Worm (Caenorhabditis elegans) whole organism, late embryonic: ENCODE data around the gene srh-236.

Experiments used
- C38D4.7 ChIP-seq: fragments of 200-800 bp; sonication (Bioruptor generic); optimal IDR thresholded peaks from 2 replicates; lab custom pipeline; 2018; ENCODE audit warnings: mild to moderate bottlenecking, missing genetic modification characterization, moderate library complexity, missing compliant biosample characterization
- F13H6.1 ChIP-seq: sonication (generic microtip); optimal IDR thresholded peaks from 2 replicates; lab custom pipeline; 2016; ENCODE audit warnings: missing genetic modification characterization, missing compliant biosample characterization
- T23F11.4 ChIP-seq: fragments of 200-800 bp; sonication (Bioruptor generic); optimal IDR thresholded peaks from 2 replicates; lab custom pipeline; 2018; ENCODE audit warnings: mild to moderate bottlenecking, missing genetic modification characterization, missing compliant biosample characterization
- ahr-1 ChIP-seq: sonication (generic microtip); optimal IDR thresholded peaks from 2 replicates; lab custom pipeline; 2016; ENCODE audit warnings: missing genetic modification characterization, missing compliant biosample characterization
- ama-1 ChIP-seq: fragments of 150-350 bp; optimal IDR thresholded peaks from 2 replicates; lab custom pipeline; 2014
- ceh-14 ChIP-seq: sonication (generic microtip); optimal IDR thresholded peaks from 2 replicates; lab custom pipeline; 2016; ENCODE audit warnings: missing genotype, missing genetic modification characterization, missing compliant biosample characterization
- ceh-18 ChIP-seq: sonication (generic microtip); optimal IDR thresholded peaks from 2 replicates; lab custom pipeline; 2016; ENCODE audit warnings: missing genetic modification characterization, missing compliant biosample characterization
- ceh-19 ChIP-seq: fragments of 200-800 bp; sonication (Bioruptor generic); optimal IDR thresholded peaks from 2 replicates; lab custom pipeline; 2018; ENCODE audit warnings: mild to moderate bottlenecking, missing genetic modification characterization, missing compliant biosample characterization
- ceh-22 ChIP-seq: sonication (generic microtip); optimal IDR thresholded peaks from 2 replicates; lab custom pipeline; 2017; ENCODE audit warnings: missing biosample characterization, missing genetic modification characterization
- ceh-24 ChIP-seq: sonication (generic microtip); optimal IDR thresholded peaks from 2 replicates; lab custom pipeline; 2016; ENCODE audit warnings: mild to moderate bottlenecking, missing genetic modification characterization, missing compliant biosample characterization
- ceh-34 ChIP-seq: sonication (generic microtip); optimal IDR thresholded peaks from 2 replicates; lab custom pipeline; 2016; ENCODE audit warnings: mild to moderate bottlenecking, missing genetic modification characterization, missing compliant biosample characterization
- ceh-45 ChIP-seq: fragments of 200-800 bp; sonication (Bioruptor generic); IDR thresholded peaks from 2 replicates; pipeline ENCODE4 v1.3.6; 2022; ENCODE audit warnings: missing genetic modification reagents, missing genetic modification characterization, missing compliant biosample characterization
- ceh-6 ChIP-seq: fragments of 200-800 bp; sonication (Bioruptor generic); optimal IDR thresholded peaks from 2 replicates; lab custom pipeline; 2018; ENCODE audit warnings: mild to moderate bottlenecking, missing genetic modification characterization, missing compliant biosample characterization
- dve-1 ChIP-seq: sonication (generic microtip); optimal IDR thresholded peaks from 2 replicates; lab custom pipeline; 2017; ENCODE audit warnings: antibody characterized with exemption, mild to moderate bottlenecking, missing genetic modification characterization, missing compliant biosample characterization
- elt-4 ChIP-seq: sonication (generic microtip); optimal IDR thresholded peaks from 2 replicates; lab custom pipeline; 2016; ENCODE audit warnings: missing genetic modification characterization, missing compliant biosample characterization
- ets-4 ChIP-seq: sonication (generic microtip); optimal IDR thresholded peaks from 2 replicates; lab custom pipeline; 2016; ENCODE audit warnings: missing genetic modification characterization, missing compliant biosample characterization
- fax-1 ChIP-seq: sonication (generic microtip); optimal IDR thresholded peaks from 2 replicates; lab custom pipeline; 2016; ENCODE audit warnings: missing genotype, missing genetic modification characterization, missing compliant biosample characterization
- fkh-10 ChIP-seq: fragments of 150-350 bp; optimal IDR thresholded peaks from 2 replicates; lab custom pipeline; 2014; ENCODE audit warnings: missing biosample characterization, missing genetic modification reagents, missing genetic modification characterization
- fkh-6 ChIP-seq: sonication (generic microtip); optimal IDR thresholded peaks from 2 replicates; lab custom pipeline; 2016; ENCODE audit warnings: missing genetic modification characterization, missing compliant biosample characterization
- gmeb-2 ChIP-seq: sonication (generic microtip); optimal IDR thresholded peaks from 2 replicates; lab custom pipeline; 2016; ENCODE audit warnings: missing genetic modification characterization, inconsistent platforms, missing compliant biosample characterization
- hlh-8 ChIP-seq: sonication (generic microtip); optimal IDR thresholded peaks from 2 replicates; lab custom pipeline; 2016; ENCODE audit warnings: missing genotype, missing genetic modification characterization, missing compliant biosample characterization
- lin-11 ChIP-seq: fragments of 200-800 bp; sonication (Bioruptor generic); optimal IDR thresholded peaks from 2 replicates; lab custom pipeline; 2018; ENCODE audit warnings: mild to moderate bottlenecking, missing genetic modification characterization, missing compliant biosample characterization
- madf-2 ChIP-seq: sonication (generic microtip); optimal IDR thresholded peaks from 2 replicates; lab custom pipeline; 2017; ENCODE audit warnings: missing genetic modification characterization, missing compliant biosample characterization
- mec-3 ChIP-seq: sonication (generic microtip); optimal IDR thresholded peaks from 2 replicates; lab custom pipeline; 2016; ENCODE audit warnings: borderline replicate concordance, missing genetic modification characterization, missing compliant biosample characterization
- nfya-1 ChIP-seq: sonication (generic microtip); optimal IDR thresholded peaks from 2 replicates; lab custom pipeline; 2017; ENCODE audit warnings: missing genetic modification characterization, mild to moderate bottlenecking, missing compliant biosample characterization, antibody characterized with exemption, moderate library complexity
- pag-3 ChIP-seq: sonication (generic microtip); optimal IDR thresholded peaks from 2 replicates; lab custom pipeline; 2016; ENCODE audit warnings: missing compliant biosample characterization, missing genetic modification characterization, borderline replicate concordance
- pax-1 ChIP-seq: fragments of 150-350 bp; optimal IDR thresholded peaks from 2 replicates; lab custom pipeline; 2014; ENCODE audit warnings: missing biosample characterization, missing genetic modification characterization
- pha-2 ChIP-seq: sonication (generic microtip); optimal IDR thresholded peaks from 2 replicates; lab custom pipeline; 2017; ENCODE audit warnings: mild to moderate bottlenecking, missing genetic modification characterization, missing compliant biosample characterization
- pha-4 ChIP-seq: fragments of 150-350 bp; optimal IDR thresholded peaks from 2 replicates; lab custom pipeline; 2018; ENCODE audit warnings: missing biosample characterization, missing genetic modification reagents, missing genetic modification characterization
- pqm-1 ChIP-seq: sonication (generic microtip); optimal IDR thresholded peaks from 2 replicates; lab custom pipeline; 2016; ENCODE audit warnings: missing genetic modification characterization, missing compliant biosample characterization
- pros-1 ChIP-seq: fragments of 150-350 bp; optimal IDR thresholded peaks from 2 replicates; lab custom pipeline; 2014; ENCODE audit warnings: missing biosample characterization, missing genetic modification reagents, missing genetic modification characterization
- ref-2 ChIP-seq: sonication (generic microtip); optimal IDR thresholded peaks from 2 replicates; lab custom pipeline; 2016; ENCODE audit warnings: missing genetic modification characterization, missing compliant biosample characterization
- sdc-2 ChIP-seq: sonication (generic microtip); optimal IDR thresholded peaks from 2 replicates; lab custom pipeline; 2016; ENCODE audit warnings: missing genotype, missing genetic modification characterization, missing compliant biosample characterization
- sox-2 ChIP-seq: fragments of 200-800 bp; sonication (Bioruptor generic); IDR thresholded peaks from 2 replicates; pipeline ENCODE4 v1.3.6; 2022; ENCODE audit warnings: missing genetic modification reagents, missing genetic modification characterization, missing compliant biosample characterization
- sox-4 ChIP-seq: sonication (generic microtip); optimal IDR thresholded peaks from 2 replicates; lab custom pipeline; 2017; ENCODE audit warnings: mild to moderate bottlenecking, missing genetic modification characterization, inconsistent platforms, missing compliant biosample characterization
- ttx-3 ChIP-seq: sonication (generic microtip); optimal IDR thresholded peaks from 2 replicates; lab custom pipeline; 2016; ENCODE audit warnings: missing genetic modification reagents, missing genetic modification characterization, missing compliant biosample characterization
- unc-3 ChIP-seq, 2 experiments: fragments of 200-800 bp in 1 of 2; sonication (Bioruptor generic) in 1 of 2; sonication (generic microtip) in 1 of 2; conservative IDR thresholded peaks in 1 of 2; optimal IDR thresholded peaks in 1 of 2; 2 replicates each; pipeline versions ENCODE4 v1.3.6 to Lab custom; 2016 to 2022; ENCODE audit warnings: missing compliant biosample characterization in 2 of 2, missing genetic modification characterization in 2 of 2, missing genetic modification reagents in 1 of 2
- unc-42 ChIP-seq: sonication (generic microtip); optimal IDR thresholded peaks from 2 replicates; lab custom pipeline; 2016; ENCODE audit warnings: missing genotype, missing genetic modification characterization, missing compliant biosample characterization
- unc-55 ChIP-seq: sonication (generic microtip); optimal IDR thresholded peaks from 2 replicates; lab custom pipeline; 2017; ENCODE audit warnings: missing biosample characterization, missing genetic modification reagents, missing genetic modification characterization

The srh-236 gene

DNA sequence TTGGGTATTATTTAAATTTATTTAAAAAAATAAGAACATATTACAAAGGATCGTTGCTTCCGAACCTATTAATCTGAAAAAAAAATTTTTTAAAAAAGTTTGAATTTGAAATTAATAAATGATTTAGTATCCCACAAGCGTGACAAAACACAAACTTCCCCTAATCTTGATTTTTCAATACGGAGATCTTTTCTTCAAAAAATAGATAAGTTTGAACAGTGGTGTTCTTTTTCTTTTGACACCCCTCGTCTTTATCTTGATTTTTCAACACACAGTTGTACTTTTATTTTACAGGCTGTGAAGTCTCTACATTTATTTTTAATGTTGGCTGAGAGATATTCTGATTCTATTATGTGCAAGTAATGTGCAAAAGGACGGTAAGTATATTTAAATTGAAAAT is 24.5 kb upstream of the srh-236 start, which contains the start of gene T19C9.10:
T19C9.10 (plus strand) TSS at position 248 of the 400 bp plus-strand sequence.
- TF ChIP-seq ceh-34 (no peak), ceh-19 (GFP tag; lab: Kevin White, UChicago) (no peak)

- TF ChIP-seq hlh-8 (tag; lab: Kevin White, UChicago) (no peak), unc-42 (tag; lab: Kevin White, UChicago) (no peak), ceh-34 (no peak), ama-1 (no peak), mec-3 (no peak), pag-3 (tag; lab: Kevin White, UChicago) (no peak), ceh-45 (no peak), ets-4 (tag; lab: Kevin White, UChicago) (no peak), pha-2 (tag; lab: Kevin White, UChicago) (no peak), pqm-1 (no peak), ttx-3 (tag; lab: Kevin White, UChicago) (no peak), sdc-2 (tag; lab: Kevin White, UChicago) (no peak), unc-55 (no peak), pax-1 (tag; lab: Kevin White, UChicago) (no peak), ceh-22 (tag; lab: Kevin White, UChicago) (no peak), ceh-19 (GFP tag; lab: Kevin White, UChicago) (no peak)
Observed at ce11 chrV:17232403-17232802, 20.6 kb upstream of the srh-236 start.

ce11 chrV:17226119-17226518 is 14.3 kb upstream of the srh-236 start, which contains the start of gene srh-112:
Gene srh-112 (minus strand): TSS chrV:17226219.
- TF ChIP-seq gmeb-2 (tag; lab: Kevin White, UChicago) (no peak), sox-4 (tag; lab: Kevin White, UChicago) (no peak), unc-55 (no peak)

DNA sequence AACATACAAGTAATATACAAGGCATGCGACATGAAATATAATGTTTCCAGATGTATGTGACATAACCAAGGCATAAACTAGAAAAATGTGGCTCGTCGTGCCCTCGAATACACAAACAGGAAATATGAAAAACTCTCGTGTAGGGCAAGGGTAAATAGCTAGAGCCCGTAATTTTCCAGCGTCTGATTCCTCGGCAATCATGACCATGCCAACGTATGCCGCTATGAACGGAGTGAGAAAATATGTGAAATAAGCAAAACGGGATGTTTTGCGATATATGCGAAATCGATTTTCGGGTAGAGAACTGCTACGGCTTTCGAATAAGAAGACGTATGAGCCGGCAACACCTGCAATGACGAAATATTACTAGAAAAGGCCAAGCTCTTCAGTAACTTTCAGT is 13.6 kb upstream of the srh-236 start, which contains the start of gene scl-25:
scl-25 (plus strand) TSS at position 301 of the 400 bp plus-strand sequence.
- no peak for TF ChIP-seq ceh-18 (tag; lab: Kevin White, UChicago)
- TF ChIP-seq ceh-24 (tag; lab: Kevin White, UChicago), result no peak
- no peak for TF ChIP-seq mec-3
- no peak for TF ChIP-seq fkh-10 (GFP tag; lab: Kevin White, UChicago)
- TF ChIP-seq lin-11 (tag; lab: Kevin White, UChicago), result no peak
- TF ChIP-seq pha-4, result no peak
- no peak for TF ChIP-seq madf-2
- no peak for TF ChIP-seq ahr-1
- no peak for TF ChIP-seq sox-2 (GFP tag; lab: Robert Waterston, UW)
- TF ChIP-seq fax-1 (tag; lab: Kevin White, UChicago), result no peak

DNA sequence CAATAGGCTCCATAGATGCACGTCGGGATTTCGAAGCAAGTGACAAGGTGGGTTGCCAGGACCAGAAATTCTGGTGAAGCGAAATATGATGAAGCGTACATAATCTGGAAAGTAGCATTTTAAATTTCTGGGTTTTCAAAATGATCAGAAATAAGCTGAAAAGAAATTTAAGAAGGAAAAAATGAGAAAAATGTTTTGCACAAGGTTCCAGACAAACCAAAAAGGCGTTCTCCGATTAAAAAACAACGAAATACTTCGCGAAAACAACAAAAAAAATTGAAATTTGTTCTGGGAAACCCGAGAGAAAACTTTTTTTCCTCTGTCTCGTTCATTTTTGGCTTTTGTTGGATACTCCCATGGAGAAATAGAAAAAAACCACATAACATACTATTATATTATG is 11.5 kb upstream of the srh-236 start, which contains the start of gene srh-252:
srh-252 (minus strand) TSS at position 101 of the 400 bp plus-strand sequence.
- TF ChIP-seq ceh-14 (tag; lab: Kevin White, UChicago), result no peak
- no peak for TF ChIP-seq C38D4.7 (GFP tag; lab: Kevin White, UChicago)
- TF ChIP-seq unc-3 (GFP tag; conservative IDR thresholded peaks at IDR 0.05; lab: Robert Waterston, UW), result no peak
- no peak for TF ChIP-seq unc-3 (tag; optimal IDR thresholded peaks at IDR 0.05; lab: Kevin White, UChicago)
- no peak for TF ChIP-seq nfya-1 (tag; lab: Kevin White, UChicago)
- no peak for TF ChIP-seq unc-42 (tag; lab: Kevin White, UChicago)
- no peak for TF ChIP-seq fkh-6 (tag; lab: Kevin White, UChicago)
- TF ChIP-seq T23F11.4 (GFP tag; lab: Kevin White, UChicago), result no peak
- TF ChIP-seq F13H6.1 (tag; lab: Kevin White, UChicago), result no peak
- no peak for TF ChIP-seq dve-1 (tag; lab: Kevin White, UChicago)
- TF ChIP-seq elt-4 (tag; lab: Kevin White, UChicago), result no peak
- no peak for TF ChIP-seq unc-55
- no peak for TF ChIP-seq hlh-8 (tag; lab: Kevin White, UChicago)
- TF ChIP-seq ttx-3 (tag; lab: Kevin White, UChicago), result no peak
- TF ChIP-seq gmeb-2 (tag; lab: Kevin White, UChicago), result no peak
- no peak for TF ChIP-seq ceh-22 (tag; lab: Kevin White, UChicago)
- TF ChIP-seq pros-1 (tag; lab: Kevin White, UChicago), result no peak
- TF ChIP-seq ref-2, result no peak
- no peak for TF ChIP-seq ceh-6
